Fruit fly (Drosophila melanogaster) whole organism, embryonic: ENCODE measurements around the gene CG14439.

ENCODE experiments used
- ATbp ChIP-seq: fragments of 200-800 bp; sonication (Bioruptor generic); optimal IDR thresholded peaks from 2 replicates; lab custom pipeline; 2017; ENCODE audit warnings: missing biosample characterization, mild to moderate bottlenecking, missing genetic modification characterization, missing genetic modification reagents
- Aef1 ChIP-seq: fragments of 200-800 bp; sonication (Bioruptor generic); IDR thresholded peaks from 3 replicates; pipeline ENCODE4 v1.3.6; 2022; ENCODE audit warnings: missing biosample characterization, missing genetic modification characterization
- Asciz ChIP-seq: fragments of 200-800 bp; sonication (Bioruptor generic); optimal IDR thresholded peaks from 2 replicates; lab custom pipeline; 2017; ENCODE audit warnings: missing biosample characterization, mild to moderate bottlenecking, missing genetic modification characterization, missing genetic modification reagents
- Atf3 ChIP-seq: fragments of 200-800 bp; sonication (Bioruptor generic); optimal IDR thresholded peaks from 3 replicates; lab custom pipeline; 2016; ENCODE audit warnings: missing biosample characterization, missing genetic modification characterization
- CG10267 ChIP-seq: fragments of 200-800 bp; sonication (Bioruptor generic); optimal IDR thresholded peaks from 2 replicates; lab custom pipeline; 2018; ENCODE audit warnings: missing biosample characterization, mild to moderate bottlenecking, missing genetic modification characterization, moderate library complexity
- CG10959 ChIP-seq: fragments of 200-800 bp; sonication (Bioruptor generic); IDR thresholded peaks from 2 replicates; pipeline ENCODE4 v1.3.6; 2022; ENCODE audit warnings: missing biosample characterization, missing genetic modification characterization
- CG12104 ChIP-seq: fragments of 200-800 bp; sonication (Bioruptor generic); optimal IDR thresholded peaks from 3 replicates; lab custom pipeline; 2016; ENCODE audit warnings: missing biosample characterization, missing genetic modification characterization
- CG15269 ChIP-seq: fragments of 200-800 bp; sonication (Bioruptor generic); optimal IDR thresholded peaks from 2 replicates; lab custom pipeline; 2018; ENCODE audit warnings: missing biosample characterization, mild to moderate bottlenecking, missing genetic modification characterization, moderate library complexity
- CG15479 ChIP-seq: fragments of 200-800 bp; sonication (Bioruptor generic); optimal IDR thresholded peaks from 3 replicates; lab custom pipeline; 2019; ENCODE audit warnings: missing biosample characterization, mild to moderate bottlenecking, missing genetic modification characterization, moderate library complexity
- CG15601 ChIP-seq: fragments of 200-800 bp; sonication (Bioruptor generic); optimal IDR thresholded peaks from 3 replicates; lab custom pipeline; 2019; ENCODE audit warnings: missing biosample characterization, mild to moderate bottlenecking, missing genetic modification characterization, moderate library complexity
- CG17568 ChIP-seq: fragments of 200-800 bp; sonication (Bioruptor generic); optimal IDR thresholded peaks from 2 replicates; lab custom pipeline; 2018; ENCODE audit warnings: missing biosample characterization, mild to moderate bottlenecking, missing genetic modification characterization, moderate library complexity
- CG2129 ChIP-seq: fragments of 200-800 bp; sonication (Bioruptor generic); IDR thresholded peaks from 2 replicates; pipeline ENCODE4 v1.3.6; 2022; ENCODE audit warnings: missing biosample characterization, missing genetic modification characterization; ENCODE audit not compliant: partially characterized antibody
- CG4360 ChIP-seq: fragments of 200-800 bp; sonication (Bioruptor generic); IDR thresholded peaks from 2 replicates; pipeline ENCODE4 v1.3.6; 2022; ENCODE audit warnings: missing biosample characterization, missing genetic modification characterization
- CG43689 ChIP-seq: fragments of 200-800 bp; sonication (Bioruptor generic); IDR thresholded peaks from 2 replicates; pipeline ENCODE4 v1.3.6; 2022; ENCODE audit warnings: missing biosample characterization, missing genetic modification characterization
- CG8359 ChIP-seq: fragments of 200-800 bp; sonication (Bioruptor generic); optimal IDR thresholded peaks from 2 replicates; lab custom pipeline; 2017; ENCODE audit warnings: missing biosample characterization, mild to moderate bottlenecking, missing genetic modification characterization, borderline replicate concordance
- CG9215 ChIP-seq: fragments of 200-800 bp; sonication (Bioruptor generic); IDR thresholded peaks from 2 replicates; pipeline ENCODE4 v1.3.6; 2022; ENCODE audit warnings: missing biosample characterization, missing genetic modification characterization
- CG9609 ChIP-seq: fragments of 200-800 bp; sonication (Bioruptor generic); optimal IDR thresholded peaks from 3 replicates; lab custom pipeline; 2016; ENCODE audit warnings: missing biosample characterization, missing genetic modification characterization
- CoRest ChIP-seq: fragments of 200-800 bp; sonication (Bioruptor generic); optimal IDR thresholded peaks from 3 replicates; lab custom pipeline; 2018; ENCODE audit warnings: missing biosample characterization, mild to moderate bottlenecking, missing genetic modification characterization, moderate library complexity
- Elba2 ChIP-seq: fragments of 200-800 bp; sonication (Bioruptor generic); optimal IDR thresholded peaks from 3 replicates; lab custom pipeline; 2016; ENCODE audit warnings: missing biosample characterization, missing genetic modification characterization
- Ets97D ChIP-seq: fragments of 200-800 bp; sonication (Bioruptor generic); optimal IDR thresholded peaks from 3 replicates; lab custom pipeline; 2016; ENCODE audit warnings: missing biosample characterization, missing genetic modification characterization
- Hmx ChIP-seq: fragments of 200-800 bp; sonication (Bioruptor generic); optimal IDR thresholded peaks from 2 replicates; lab custom pipeline; 2016; ENCODE audit warnings: missing biosample characterization, missing genetic modification characterization
- NC2α ChIP-seq: fragments of 200-800 bp; sonication (Bioruptor generic); optimal IDR thresholded peaks from 2 replicates; lab custom pipeline; 2016; ENCODE audit warnings: missing biosample characterization, missing genetic modification characterization
- Pdp1 ChIP-seq, 2 experiments: fragments of 200-800 bp; sonication (Bioruptor generic); optimal IDR thresholded peaks; 3 replicates each; lab custom pipeline; 2016; ENCODE audit warnings: missing biosample characterization in 2 of 2, missing genetic modification characterization in 2 of 2, mild to moderate bottlenecking in 1 of 2, moderate library complexity in 1 of 2
- YL-1 ChIP-seq: fragments of 200-800 bp; sonication (Bioruptor generic); optimal IDR thresholded peaks from 3 replicates; lab custom pipeline; 2017; ENCODE audit warnings: missing biosample characterization, mild to moderate bottlenecking, missing genetic modification characterization
- chinmo ChIP-seq: fragments of 200-800 bp; sonication (Bioruptor generic); IDR thresholded peaks from 4 replicates; pipeline ENCODE4 v1.3.6; 2022; ENCODE audit warnings: missing biosample characterization, missing genetic modification characterization; ENCODE audit not compliant: partially characterized antibody
- chm ChIP-seq: fragments of 200-800 bp; sonication (Bioruptor generic); IDR thresholded peaks from 2 replicates; pipeline ENCODE4 v1.3.6; 2022; ENCODE audit warnings: missing biosample characterization, missing genetic modification characterization
- chn ChIP-seq: fragments of 200-800 bp; sonication (Bioruptor generic); optimal IDR thresholded peaks from 2 replicates; lab custom pipeline; 2016; ENCODE audit warnings: missing biosample characterization, missing genetic modification characterization
- croc ChIP-seq: fragments of 200-800 bp; sonication (Bioruptor generic); conservative IDR thresholded peaks from 3 replicates; pipeline ENCODE4 v1.3.6; 2022; ENCODE audit warnings: missing biosample characterization, missing genetic modification characterization
- dysf ChIP-seq: fragments of 200-800 bp; sonication (Bioruptor generic); IDR thresholded peaks from 3 replicates; pipeline ENCODE4 v1.3.6; 2022; ENCODE audit warnings: missing biosample characterization, missing genetic modification characterization
- grn ChIP-seq: fragments of 200-800 bp; sonication (Bioruptor generic); optimal IDR thresholded peaks from 3 replicates; lab custom pipeline; 2017; ENCODE audit warnings: missing biosample characterization, missing genetic modification characterization
- hth ChIP-seq: fragments of >200 bp; optimal IDR thresholded peaks from 2 replicates; lab custom pipeline; 2017; ENCODE audit warnings: inconsistent platforms
- insv ChIP-seq, 2 experiments: fragments of 200-800 bp; sonication (Bioruptor generic); optimal IDR thresholded peaks; 3 replicates each; lab custom pipeline; 2016 to 2018; ENCODE audit warnings: missing biosample characterization in 2 of 2, missing genetic modification characterization in 2 of 2
- jigr1 ChIP-seq: fragments of 200-800 bp; sonication (Bioruptor generic); IDR thresholded peaks from 3 replicates; pipeline ENCODE4 v1.3.6; 2022; ENCODE audit warnings: missing biosample characterization, missing genetic modification characterization
- lab ChIP-seq: fragments of 200-800 bp; sonication (Bioruptor generic); optimal IDR thresholded peaks from 3 replicates; lab custom pipeline; 2017; ENCODE audit warnings: missing biosample characterization, missing genetic modification characterization, mild to moderate bottlenecking, moderate library complexity, missing genetic modification reagents
- nerfin-1 ChIP-seq: fragments of 200-800 bp; sonication (Bioruptor generic); optimal IDR thresholded peaks from 3 replicates; lab custom pipeline; 2019; ENCODE audit warnings: missing biosample characterization, mild to moderate bottlenecking, missing genetic modification characterization, moderate library complexity
- nom ChIP-seq: fragments of 200-800 bp; sonication (Bioruptor generic); optimal IDR thresholded peaks from 2 replicates; lab custom pipeline; 2017; ENCODE audit warnings: missing biosample characterization, missing genetic modification characterization, mild to moderate bottlenecking, moderate library complexity, missing genetic modification reagents
- p53 ChIP-seq: fragments of 200-800 bp; sonication (Bioruptor generic); optimal IDR thresholded peaks from 2 replicates; lab custom pipeline; 2016; ENCODE audit warnings: missing biosample characterization, missing genetic modification characterization
- pnt ChIP-seq: fragments of 200-800 bp; sonication (Bioruptor generic); optimal IDR thresholded peaks from 3 replicates; lab custom pipeline; 2016; ENCODE audit warnings: missing biosample characterization, missing genetic modification characterization
- sd ChIP-seq: fragments of 200-800 bp; sonication (Bioruptor generic); optimal IDR thresholded peaks from 3 replicates; lab custom pipeline; 2018; ENCODE audit warnings: missing biosample characterization, mild to moderate bottlenecking, missing genetic modification characterization, moderate library complexity
- sim ChIP-seq: fragments of 200-800 bp; sonication (Bioruptor generic); IDR thresholded peaks from 2 replicates; pipeline ENCODE4 v1.3.6; 2022; ENCODE audit warnings: missing biosample characterization, missing genetic modification characterization
- slou ChIP-seq: fragments of 200-800 bp; sonication (Bioruptor generic); optimal IDR thresholded peaks from 3 replicates; lab custom pipeline; 2016; ENCODE audit warnings: missing biosample characterization, missing genetic modification characterization
- stwl ChIP-seq: fragments of 200-800 bp; sonication (Bioruptor generic); optimal IDR thresholded peaks from 3 replicates; lab custom pipeline; 2018; ENCODE audit warnings: missing biosample characterization, mild to moderate bottlenecking, missing genetic modification characterization, moderate library complexity
- vnd ChIP-seq: fragments of 200-800 bp; sonication (Bioruptor generic); IDR thresholded peaks from 3 replicates; pipeline ENCODE4 v1.3.6; 2022; ENCODE audit warnings: missing biosample characterization, missing genetic modification characterization; ENCODE audit not compliant: partially characterized antibody
- zen ChIP-seq: fragments of 200-800 bp; sonication (Bioruptor generic); optimal IDR thresholded peaks from 3 replicates; lab custom pipeline; 2018; ENCODE audit warnings: missing biosample characterization, mild to moderate bottlenecking, missing genetic modification characterization, moderate library complexity

Gene CG14439

DNA sequence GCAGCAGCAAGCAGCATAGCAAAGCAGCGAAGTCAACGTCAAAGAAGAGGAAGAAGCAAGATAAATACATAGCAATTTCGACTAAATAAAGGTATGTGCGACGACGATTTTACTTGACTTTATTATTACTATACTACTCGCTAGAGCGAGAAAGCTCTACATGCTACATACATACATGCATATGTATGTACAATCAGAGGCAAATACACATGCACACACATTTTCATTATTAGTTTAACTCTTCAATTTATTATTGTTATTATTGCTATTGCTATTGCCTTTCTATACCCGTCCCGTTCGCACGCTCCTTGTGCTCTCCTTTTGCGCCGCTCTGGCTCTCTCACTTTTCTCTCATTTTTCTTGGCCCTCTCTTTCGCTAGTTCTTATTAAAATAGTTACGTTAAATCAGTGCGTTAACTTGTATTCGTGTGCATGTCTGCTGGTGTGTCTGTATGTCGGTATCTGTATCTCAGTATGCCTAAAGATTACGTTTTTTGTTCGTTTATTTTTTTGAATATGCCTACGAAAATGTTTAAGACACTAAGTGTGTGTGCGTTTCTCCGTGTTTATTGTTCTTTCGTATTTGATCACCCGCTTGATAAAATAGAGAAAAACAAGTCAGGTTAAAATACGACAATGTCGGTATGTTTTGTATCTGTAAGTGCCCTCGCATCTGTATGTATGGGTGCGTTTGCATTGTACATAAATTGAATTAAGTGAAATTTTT, 46.9 kb upstream of the CG14439 start (continued):
- TF ChIP-seq chinmo (0 out of 4 replicates have a peak, but pooled peaks have one; percentile 65), ATbp (peak; percentile 4), Ets97D (GFP tag; lab: Kevin White, UChicago) (no peak), Aef1 (GFP tag; lab: Robert Waterston, UW) (no peak), slou (no peak), stwl (tag; lab: Kevin White, UChicago) (no peak), CG9215 (GFP tag; lab: Robert Waterston, UW) (no peak), dysf (no peak), nom (GFP tag; lab: Kevin White, UChicago) (no peak), chn (no peak), CG17568 (no peak), CG15601 (tag; lab: Kevin White, UChicago) (no peak), YL-1 (no peak), Hmx (GFP tag; lab: Kevin White, UChicago) (no peak)

DNA sequence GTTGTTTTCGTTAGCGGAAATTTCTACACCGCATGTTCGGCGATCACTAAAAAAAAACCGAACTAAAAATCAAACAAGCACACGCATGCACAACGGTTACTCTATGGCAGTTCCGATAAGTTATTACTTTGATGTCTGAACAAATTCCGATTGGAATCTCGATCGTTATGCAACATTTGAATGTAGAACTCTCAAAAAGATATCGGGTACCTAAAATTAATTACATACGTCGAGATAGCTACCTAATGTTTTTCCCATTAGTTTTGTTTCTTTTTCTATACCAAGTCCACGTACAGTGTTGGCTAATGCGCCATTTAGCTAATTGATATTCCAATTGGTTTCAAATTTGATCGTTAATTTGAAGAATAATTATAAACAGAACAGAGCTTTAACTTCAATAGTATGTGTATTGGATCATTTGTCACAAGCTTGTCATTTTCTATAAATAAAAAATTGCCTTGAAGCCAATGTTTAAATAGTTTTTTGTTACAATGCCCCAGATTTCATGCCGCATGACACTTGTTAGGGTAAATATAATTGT, 46.3 kb upstream of the CG14439 start:
- no peak for TF ChIP-seq CG10959 (GFP tag; lab: Robert Waterston, UW)
- TF ChIP-seq CG2129 (GFP tag; lab: Robert Waterston, UW): no peak
- no peak for TF ChIP-seq NC2α (GFP tag; lab: Kevin White, UChicago)
- TF ChIP-seq CG9609 (GFP tag; lab: Kevin White, UChicago): no peak
- TF ChIP-seq vnd (GFP tag; lab: Robert Waterston, UW): no peak
- TF ChIP-seq chm (GFP tag; lab: Robert Waterston, UW): no peak
- peak; percentile 86 for TF ChIP-seq Elba2
- no peak for TF ChIP-seq lab
- no peak for TF ChIP-seq sim (GFP tag; lab: Robert Waterston, UW)
- TF ChIP-seq pnt (GFP tag; lab: Kevin White, UChicago): no peak
- no peak for TF ChIP-seq sd
- no peak for TF ChIP-seq Asciz (GFP tag; lab: Kevin White, UChicago)
- TF ChIP-seq CG43689 (GFP tag; lab: Robert Waterston, UW): no peak
- no peak for TF ChIP-seq nerfin-1
- no peak for TF ChIP-seq CG4360 (GFP tag; lab: Robert Waterston, UW)
- TF ChIP-seq croc: no peak
- TF ChIP-seq CG10267 (tag; lab: Kevin White, UChicago): no peak
- TF ChIP-seq CG15479 (GFP tag; lab: Kevin White, UChicago): no peak
- no peak for TF ChIP-seq CG15269
- TF ChIP-seq p53 (GFP tag; lab: Kevin White, UChicago): peak; percentile 58
- peak; percentile 30 for TF ChIP-seq grn
- no peak for TF ChIP-seq CG8359 (GFP tag; lab: Kevin White, UChicago)
- TF ChIP-seq jigr1 (GFP tag; lab: Robert Waterston, UW): no peak
- TF ChIP-seq hth (lab: Kevin White, UChicago): no peak
- TF ChIP-seq zen (tag; lab: Kevin White, UChicago): peak; percentile 4
- peak in 1 of 2 experiments; percentile 89 for TF ChIP-seq insv (GFP tag; optimal IDR thresholded peaks at IDR 0.05; lab: Kevin White, UChicago)
- no peak for TF ChIP-seq CG12104
- peak in 1 of 2 experiments; percentile 86 for TF ChIP-seq Pdp1 (GFP tag; optimal IDR thresholded peaks at IDR 0.05; lab: Kevin White, UChicago)
- TF ChIP-seq CG15601 (tag; lab: Kevin White, UChicago): no peak
- TF ChIP-seq CoRest: no peak
- no peak for TF ChIP-seq Atf3
- TF ChIP-seq, all 482 proteins: peak for 6
